Worm (Caenorhabditis elegans) whole organism, L1 larva: ENCODE data around the gene C25G4.8.

Experiments used
- aha-1 ChIP-seq: fragments of 150-350 bp; optimal IDR thresholded peaks from 2 replicates; lab custom pipeline; 2014; ENCODE audit warnings: missing biosample characterization, missing genetic modification characterization
- ama-1 ChIP-seq: fragments of 150-350 bp; optimal IDR thresholded peaks from 2 replicates; lab custom pipeline; 2014
- efl-3 ChIP-seq: fragments of 200-800 bp; sonication (Bioruptor generic); optimal IDR thresholded peaks from 2 replicates; lab custom pipeline; 2018; ENCODE audit warnings: mild to moderate bottlenecking, missing genetic modification characterization, missing compliant biosample characterization
- elt-3 ChIP-seq, 6 experiments: fragments of 150-350 bp in 1 of 6; sonication (generic microtip); optimal IDR thresholded peaks; 2 replicates each; lab custom pipeline; 2017 to 2018; ENCODE audit warnings: missing biosample characterization in 6 of 6, missing genetic modification characterization in 6 of 6, inconsistent platforms in 1 of 6
- fos-1 ChIP-seq: fragments of 150-350 bp; optimal IDR thresholded peaks from 2 replicates; lab custom pipeline; 2014; ENCODE audit warnings: missing biosample characterization, missing genetic modification characterization
- jun-1 ChIP-seq: fragments of 150-350 bp; optimal IDR thresholded peaks from 2 replicates; lab custom pipeline; 2014; ENCODE audit warnings: missing biosample characterization, missing genetic modification reagents, missing genetic modification characterization
- lin-13 ChIP-seq: fragments of 150-350 bp; optimal IDR thresholded peaks from 2 replicates; lab custom pipeline; 2014; ENCODE audit warnings: missing biosample characterization, missing genetic modification reagents, missing genetic modification characterization
- mep-1 ChIP-seq: fragments of 150-350 bp; optimal IDR thresholded peaks from 2 replicates; lab custom pipeline; 2014; ENCODE audit warnings: missing biosample characterization, missing genetic modification characterization
- nhr-19 ChIP-seq: fragments of 200-800 bp; sonication (Bioruptor generic); conservative IDR thresholded peaks from 2 replicates; pipeline ENCODE4 v1.3.6; 2022; ENCODE audit warnings: missing genetic modification characterization, missing compliant biosample characterization
- nhr-71 ChIP-seq: sonication (generic microtip); optimal IDR thresholded peaks from 2 replicates; lab custom pipeline; 2016; ENCODE audit warnings: mild to moderate bottlenecking, missing genetic modification characterization, moderate library complexity, missing compliant biosample characterization
- nhr-77 ChIP-seq: fragments of 150-350 bp; optimal IDR thresholded peaks from 2 replicates; lab custom pipeline; 2014; ENCODE audit warnings: missing biosample characterization, missing genetic modification characterization
- sox-4 ChIP-seq: sonication (generic microtip); optimal IDR thresholded peaks from 2 replicates; lab custom pipeline; 2016; ENCODE audit warnings: missing genetic modification characterization, missing compliant biosample characterization
- unc-62 ChIP-seq: fragments of 150-350 bp; optimal IDR thresholded peaks from 2 replicates; lab custom pipeline; 2014; ENCODE audit warnings: missing biosample characterization, missing genetic modification reagents, missing genetic modification characterization
- ztf-11 ChIP-seq, 2 experiments: sonication (generic microtip); optimal IDR thresholded peaks; 2 replicates each; lab custom pipeline; 2016 to 2017; ENCODE audit warnings: missing genetic modification characterization in 2 of 2, missing biosample characterization in 1 of 2, missing compliant biosample characterization in 1 of 2

DNA sequence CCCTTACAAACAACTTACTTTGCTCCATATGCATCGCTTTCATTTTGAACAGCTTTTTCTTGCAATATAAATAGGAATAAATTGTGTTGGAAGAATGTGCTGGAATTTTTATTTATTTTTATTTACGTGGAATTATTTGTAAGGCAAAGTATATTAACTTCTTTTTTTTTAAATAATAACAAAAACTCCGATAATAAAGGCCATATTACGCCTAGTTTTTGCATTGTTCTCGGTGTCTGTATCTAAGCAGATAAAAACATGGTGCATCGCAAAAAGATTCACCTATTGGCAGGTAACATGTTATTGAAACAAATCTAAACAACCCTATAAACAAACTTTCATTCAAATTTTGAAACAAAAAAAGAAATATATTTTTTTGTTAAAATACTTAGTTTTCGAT lies at the start of gene C25G4.8:
- TF ChIP-seq jun-1 (no peak), ama-1 (lab: Kevin White, UChicago) (no peak), nhr-77 (tag; lab: Kevin White, UChicago) (no peak), mep-1 (tag; lab: Kevin White, UChicago) (no peak), lin-13 (no peak), nhr-19 (GFP tag; lab: Robert Waterston, UW) (no peak), ztf-11 (tag; optimal IDR thresholded peaks at IDR 0.05; lab: Kevin White, UChicago) (no peak), efl-3 (no peak), aha-1 (tag; lab: Kevin White, UChicago) (no peak), elt-3 (tag; optimal IDR thresholded peaks at IDR 0.05; lab: Kevin White, UChicago) (no peak), fos-1 (tag; lab: Kevin White, UChicago) (no peak), nhr-71 (tag; lab: Kevin White, UChicago) (no peak), sox-4 (tag; lab: Kevin White, UChicago) (no peak), unc-62 (GFP tag; lab: Kevin White, UChicago) (no peak)
